Worm (Caenorhabditis elegans): Measurements from ENCODE around the gene bcmo-2.

DNA sequence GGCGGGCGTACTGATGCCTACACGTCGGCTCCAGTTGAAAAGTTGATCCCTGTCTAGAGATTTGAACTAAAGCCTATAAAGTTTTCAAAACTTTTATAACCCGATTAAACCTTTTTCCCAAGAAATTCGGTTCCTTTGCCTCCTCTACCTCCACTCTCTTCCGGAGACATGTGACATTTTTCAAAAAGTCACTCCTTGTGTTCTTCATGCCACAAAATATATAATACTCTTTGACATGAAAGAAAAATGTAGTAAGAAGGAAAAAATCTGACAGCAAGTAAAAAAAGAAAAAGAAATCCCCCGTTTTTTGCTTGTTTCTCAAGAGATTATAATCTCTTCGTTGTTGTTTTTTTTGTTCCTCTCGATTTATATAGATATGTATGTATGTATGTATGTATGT is 44.2 kb upstream of the bcmo-2 start:
- TF ChIP-seq unc-62 (GFP tag; optimal IDR thresholded peaks at IDR 0.05) (no peak), nfya-2 (GFP tag; IDR thresholded peaks at IDR 0.05) (no peak)

All from whole organism, young adult.